Worm (Caenorhabditis elegans): Measurements from ENCODE around the gene rer-1.

The rer-1 gene

DNA sequence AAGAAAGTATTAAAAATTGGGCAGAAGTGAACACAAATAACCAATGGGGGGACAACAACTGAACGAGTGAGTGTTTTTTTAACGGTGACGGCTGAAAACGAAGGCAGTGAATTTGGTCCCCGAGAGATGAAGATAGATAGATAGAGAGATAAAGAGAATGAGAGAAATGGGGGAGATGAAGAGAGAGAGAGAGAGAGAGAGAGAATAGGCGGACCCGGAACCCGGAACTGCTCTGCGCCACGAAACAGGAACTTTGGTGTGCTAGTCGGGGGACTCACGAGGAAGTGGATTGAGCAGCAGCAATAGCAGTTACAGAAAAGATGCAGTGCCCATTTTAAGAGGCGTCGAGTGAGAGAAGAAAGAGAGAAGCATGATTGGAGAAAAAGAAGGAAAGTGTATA is 14.8 kb upstream of the rer-1 start (continued):
- TF ChIP-seq sox-2 (GFP tag; IDR thresholded peaks at IDR 0.05) (no peak), unc-3 (GFP tag; conservative IDR thresholded peaks at IDR 0.05) (no peak), unc-3 (tag; optimal IDR thresholded peaks at IDR 0.05) (no peak)

DNA sequence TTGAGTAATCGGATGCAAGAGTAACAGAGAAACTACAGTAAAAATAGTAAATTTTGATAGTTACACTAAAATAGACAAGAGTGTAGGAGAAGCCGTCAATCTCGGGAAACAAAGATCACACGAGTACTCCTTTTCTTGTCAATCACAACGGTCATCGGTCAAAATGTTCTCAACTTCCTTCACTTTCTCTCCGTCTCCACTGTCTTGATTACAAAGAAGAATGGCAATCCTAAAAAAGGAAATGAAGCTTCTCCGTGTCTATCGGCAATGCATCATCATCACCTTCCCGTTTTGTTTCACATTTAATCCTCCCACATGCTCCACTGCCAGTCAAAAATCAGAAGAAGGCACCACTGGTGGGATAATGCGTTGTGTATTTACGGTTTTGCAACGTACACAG is 11.4 kb upstream of the rer-1 start:
- TF ChIP-seq unc-3 (GFP tag; conservative IDR thresholded peaks at IDR 0.05) (no peak), unc-3 (tag; optimal IDR thresholded peaks at IDR 0.05) (no peak), fkh-6 (tag; optimal IDR thresholded peaks at IDR 0.05) (no peak), T23F11.4 (GFP tag; optimal IDR thresholded peaks at IDR 0.05) (no peak), hlh-30 (tag; optimal IDR thresholded peaks at IDR 0.05; ENCODE audit: insufficient read depth) (no peak), fkh-10 (GFP tag; optimal IDR thresholded peaks at IDR 0.05) (no peak), ceh-18 (tag; optimal IDR thresholded peaks at IDR 0.05) (no peak), ceh-34 (tag; optimal IDR thresholded peaks at IDR 0.05) (no peak), sox-4 (tag; optimal IDR thresholded peaks at IDR 0.05) (no peak), nfya-1 (tag; optimal IDR thresholded peaks at IDR 0.05) (no peak), ceh-2 (tag; optimal IDR thresholded peaks at IDR 0.05) (no peak), ceh-48 (tag; optimal IDR thresholded peaks at IDR 0.05) (no peak), hlh-15 (tag; optimal IDR thresholded peaks at IDR 0.05) (no peak)

DNA sequence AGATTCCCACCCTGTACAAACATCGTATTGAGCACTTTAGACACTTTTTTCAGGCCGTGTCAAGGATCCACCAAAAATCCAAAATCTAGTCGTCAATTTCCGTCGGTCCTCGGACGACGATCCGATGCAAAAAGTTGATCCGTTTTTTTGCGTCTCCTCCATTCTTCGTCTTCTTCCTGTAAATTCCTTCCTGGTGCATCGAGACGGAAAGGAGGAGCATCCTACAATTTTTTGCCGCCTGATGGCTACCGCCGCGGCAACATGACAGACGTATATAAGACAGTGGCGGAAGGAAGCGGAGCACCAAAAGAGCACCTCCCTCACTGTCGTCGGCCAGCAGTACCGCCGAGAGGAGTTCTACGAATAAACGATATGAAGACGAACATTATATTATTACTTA is 10.3 kb upstream of the rer-1 start, which contains the start of gene appg-2:
appg-2 (plus strand) TSS at position 301 of the 400 bp plus-strand sequence.
- TF ChIP-seq pag-3 (tag; optimal IDR thresholded peaks at IDR 0.05; ENCODE audit: borderline replicate concordance) (no peak), ref-2 (tag; optimal IDR thresholded peaks at IDR 0.05) (no peak), unc-86 (tag; optimal IDR thresholded peaks at IDR 0.05) (no peak), pha-4 (tag; optimal IDR thresholded peaks at IDR 0.05) (no peak), ceh-45 (GFP tag; IDR thresholded peaks at IDR 0.05) (no peak), ztf-16 (tag; optimal IDR thresholded peaks at IDR 0.05) (no peak), sdc-2 (tag; optimal IDR thresholded peaks at IDR 0.05) (no peak), pha-2 (tag; optimal IDR thresholded peaks at IDR 0.05) (no peak), gmeb-2 (tag; optimal IDR thresholded peaks at IDR 0.05) (no peak), eyg-1 (tag; optimal IDR thresholded peaks at IDR 0.05) (no peak), pqm-1 (tag; optimal IDR thresholded peaks at IDR 0.05) (no peak), ceh-22 (tag; optimal IDR thresholded peaks at IDR 0.05) (no peak), unc-3 (GFP tag; conservative IDR thresholded peaks at IDR 0.05) (no peak), unc-3 (tag; optimal IDR thresholded peaks at IDR 0.05) (no peak), C38D4.7 (GFP tag; optimal IDR thresholded peaks at IDR 0.05) (no peak), ceh-24 (tag; optimal IDR thresholded peaks at IDR 0.05) (no peak), rnt-1 (tag; optimal IDR thresholded peaks at IDR 0.05) (no peak), ceh-18 (tag; optimal IDR thresholded peaks at IDR 0.05) (no peak), lin-11 (tag; optimal IDR thresholded peaks at IDR 0.05) (no peak), hlh-8 (tag; optimal IDR thresholded peaks at IDR 0.05) (no peak), lim-6 (tag; optimal IDR thresholded peaks at IDR 0.05) (no peak)

DNA sequence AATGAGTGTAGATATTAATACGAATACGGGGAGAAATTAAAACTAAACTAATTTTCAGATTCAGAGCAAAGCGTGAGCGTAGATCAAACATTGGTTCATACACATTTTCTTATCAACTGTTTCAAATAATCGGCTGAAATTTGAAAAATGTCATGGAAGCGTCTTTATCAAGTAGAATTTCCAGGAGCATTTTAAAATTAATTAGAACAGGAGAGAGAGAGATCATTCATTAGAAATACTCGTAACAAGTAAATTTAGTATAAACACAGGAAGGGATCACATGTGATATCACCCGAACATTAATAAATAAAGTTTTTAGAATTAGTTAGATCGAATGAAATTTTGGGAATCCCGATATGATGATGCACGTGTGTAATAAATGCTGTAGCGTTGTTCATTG is 4.2 kb upstream of the rer-1 start, which contains the start of gene pho-13:
pho-13 (minus strand) TSS at position 101 of the 400 bp plus-strand sequence.
- TF ChIP-seq hlh-6 (tag; optimal IDR thresholded peaks at IDR 0.05) (no peak), unc-55 (GFP tag; optimal IDR thresholded peaks at IDR 0.05) (no peak), pag-3 (tag; optimal IDR thresholded peaks at IDR 0.05; ENCODE audit: borderline replicate concordance) (no peak), elt-2 (tag; optimal IDR thresholded peaks at IDR 0.05) (no peak), hlh-30 (tag; optimal IDR thresholded peaks at IDR 0.05; ENCODE audit: insufficient read depth) (no peak), dve-1 (tag; optimal IDR thresholded peaks at IDR 0.05) (no peak), rnt-1 (tag; optimal IDR thresholded peaks at IDR 0.05) (no peak), ceh-19 (GFP tag; optimal IDR thresholded peaks at IDR 0.05) (no peak), unc-42 (tag; optimal IDR thresholded peaks at IDR 0.05) (no peak), ceh-30 (tag; optimal IDR thresholded peaks at IDR 0.05) (no peak), npax-4 (tag; optimal IDR thresholded peaks at IDR 0.05) (no peak)

Data from whole organism, late embryonic.